Worm (Caenorhabditis elegans) whole organism, young adult: ENCODE data around the gene vha-18.

ENCODE experiments used
- D2030.7 ChIP-seq: fragments of 200-800 bp; sonication (Bioruptor generic); IDR thresholded peaks from 2 replicates; pipeline ENCODE4 v1.3.6; 2022; ENCODE audit warnings: missing genetic modification reagents, missing genetic modification characterization, missing compliant biosample characterization
- atf-7 ChIP-seq: sonication (generic microtip); optimal IDR thresholded peaks from 2 replicates; lab custom pipeline; 2017; ENCODE audit warnings: mild to moderate bottlenecking, missing genetic modification characterization, missing compliant biosample characterization
- lin-54 ChIP-seq: fragments of 200-800 bp; sonication (Bioruptor generic); optimal IDR thresholded peaks from 2 replicates; lab custom pipeline; 2018; ENCODE audit warnings: mild to moderate bottlenecking, missing genetic modification characterization, missing compliant biosample characterization
- nfya-1 ChIP-seq: sonication (generic microtip); optimal IDR thresholded peaks from 2 replicates; lab custom pipeline; 2017; ENCODE audit warnings: antibody characterized with exemption, missing compliant biosample characterization, missing genetic modification characterization, borderline replicate concordance; ENCODE audit not compliant: insufficient read depth
- rec-8 ChIP-seq, 2 experiments: sonication (generic microtip); optimal IDR thresholded peaks; 2 replicates each; lab custom pipeline; 2016; ENCODE audit warnings: mild to moderate bottlenecking in 2 of 2, missing genetic modification characterization in 2 of 2, missing genetic modification reagents in 2 of 2, missing genotype in 2 of 2, missing biosample characterization in 1 of 2, missing compliant biosample characterization in 1 of 2, moderate library complexity in 1 of 2
- sea-2 ChIP-seq: fragments of 200-800 bp; sonication (Bioruptor generic); IDR thresholded peaks from 2 replicates; pipeline ENCODE4 v1.3.6; 2022; ENCODE audit warnings: missing genetic modification characterization, missing compliant biosample characterization
- snpc-4 ChIP-seq, 5 experiments: fragments of 150-350 bp in 1 of 5; sonication (generic microtip) in 4 of 5; optimal IDR thresholded peaks; 2 replicates each; lab custom pipeline; 2014 to 2018; ENCODE audit warnings: missing genetic modification characterization in 5 of 5, missing biosample characterization in 3 of 5, antibody characterized with exemption in 2 of 5, mild to moderate bottlenecking in 2 of 5, missing compliant biosample characterization in 2 of 5, missing genotype in 2 of 5, moderate library complexity in 2 of 5, missing genetic modification reagents in 1 of 5
- tbx-9 ChIP-seq: sonication (generic microtip); optimal IDR thresholded peaks from 2 replicates; lab custom pipeline; 2016; ENCODE audit warnings: borderline replicate concordance, missing genetic modification characterization, inconsistent platforms, missing compliant biosample characterization
- ztf-26 ChIP-seq: sonication (generic microtip); optimal IDR thresholded peaks from 2 replicates; lab custom pipeline; 2017; ENCODE audit warnings: missing genetic modification characterization, missing compliant biosample characterization

DNA sequence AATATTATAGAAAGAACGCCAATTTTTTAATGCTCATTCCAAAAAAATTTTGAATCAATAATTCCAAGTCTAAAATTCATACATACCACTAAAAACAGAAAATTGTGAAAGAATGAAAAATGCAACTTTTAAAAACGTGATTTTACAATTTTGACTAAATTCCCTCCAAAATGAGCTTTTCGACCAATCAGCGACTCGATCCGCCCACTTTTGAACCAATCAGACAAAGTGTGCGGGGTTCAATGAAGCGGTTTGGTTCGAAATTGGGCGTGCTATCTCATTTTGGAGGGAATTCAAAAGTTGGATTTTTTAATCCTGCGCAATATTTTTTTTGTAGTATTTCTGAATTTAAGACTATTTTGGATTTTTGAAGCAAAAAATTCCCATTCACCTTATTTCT, 4.0 kb upstream of the vha-18 start:
- no peak for TF ChIP-seq snpc-4 (GFP tag; optimal IDR thresholded peaks at IDR 0.05; lab: Kevin White, UChicago)
- TF ChIP-seq snpc-4 (tag; optimal IDR thresholded peaks at IDR 0.05; lab: Kevin White, UChicago), result no peak
- TF ChIP-seq sea-2, result no peak
- TF ChIP-seq ztf-26 (tag; lab: Kevin White, UChicago), result no peak
- no peak for TF ChIP-seq atf-7 (tag; lab: Kevin White, UChicago)
- no peak for TF ChIP-seq D2030.7
- no peak for TF ChIP-seq tbx-9 (tag; lab: Kevin White, UChicago)
- TF ChIP-seq nfya-1 (tag; lab: Kevin White, UChicago), result no peak
- no peak for TF ChIP-seq lin-54 (GFP tag; lab: Kevin White, UChicago)
- no peak for TF ChIP-seq rec-8 (tag; optimal IDR thresholded peaks at IDR 0.05; lab: Kevin White, UChicago)
